Worm (Caenorhabditis elegans) whole organism, midembryonic: Measurements from ENCODE around the gene srz-95.

Experiments
- T22C8.4 ChIP-seq: fragments of 200-800 bp; sonication (Bioruptor generic); IDR thresholded peaks from 2 replicates; pipeline ENCODE4 v1.3.6; 2022; ENCODE audit warnings: missing genetic modification characterization, missing compliant biosample characterization
- cog-1 ChIP-seq: sonication (generic microtip); optimal IDR thresholded peaks from 2 replicates; lab custom pipeline; 2016; ENCODE audit warnings: missing genetic modification characterization, missing compliant biosample characterization
- flt-1 ChIP-seq: fragments of 200-800 bp; sonication (Bioruptor generic); IDR thresholded peaks from 2 replicates; pipeline ENCODE4 v1.3.6; 2022; ENCODE audit warnings: missing genetic modification characterization, missing compliant biosample characterization
- klf-2 ChIP-seq: fragments of 200-800 bp; sonication (Bioruptor generic); conservative IDR thresholded peaks from 2 replicates; pipeline ENCODE4 v1.3.6; 2022; ENCODE audit warnings: missing genetic modification reagents, missing genetic modification characterization, missing compliant biosample characterization
- med-1 ChIP-seq: sonication (generic microtip); optimal IDR thresholded peaks from 2 replicates; lab custom pipeline; 2017; ENCODE audit warnings: missing genetic modification characterization, mild to moderate bottlenecking, missing compliant biosample characterization, antibody characterized with exemption, missing genetic modification reagents; ENCODE audit not compliant: insufficient read depth
- ref-1 ChIP-seq: fragments of 200-800 bp; sonication (Bioruptor generic); conservative IDR thresholded peaks from 2 replicates; pipeline ENCODE4 v1.3.6; 2022; ENCODE audit warnings: missing genetic modification reagents, missing genetic modification characterization, missing compliant biosample characterization
- tab-1 ChIP-seq: fragments of 200-800 bp; sonication (Bioruptor generic); IDR thresholded peaks from 2 replicates; pipeline ENCODE4 v1.3.6; 2022; ENCODE audit warnings: missing genetic modification characterization, missing compliant biosample characterization
- ztf-23 ChIP-seq: fragments of 200-800 bp; sonication (Bioruptor generic); IDR thresholded peaks from 2 replicates; pipeline ENCODE4 v1.3.6; 2022; ENCODE audit warnings: missing genetic modification reagents, missing genetic modification characterization, missing compliant biosample characterization
- ztf-29 ChIP-seq: fragments of 200-800 bp; sonication (Bioruptor generic); IDR thresholded peaks from 2 replicates; pipeline ENCODE4 v1.3.6; 2022; ENCODE audit warnings: missing genetic modification reagents, missing genetic modification characterization, missing compliant biosample characterization

The srz-95 gene

DNA sequence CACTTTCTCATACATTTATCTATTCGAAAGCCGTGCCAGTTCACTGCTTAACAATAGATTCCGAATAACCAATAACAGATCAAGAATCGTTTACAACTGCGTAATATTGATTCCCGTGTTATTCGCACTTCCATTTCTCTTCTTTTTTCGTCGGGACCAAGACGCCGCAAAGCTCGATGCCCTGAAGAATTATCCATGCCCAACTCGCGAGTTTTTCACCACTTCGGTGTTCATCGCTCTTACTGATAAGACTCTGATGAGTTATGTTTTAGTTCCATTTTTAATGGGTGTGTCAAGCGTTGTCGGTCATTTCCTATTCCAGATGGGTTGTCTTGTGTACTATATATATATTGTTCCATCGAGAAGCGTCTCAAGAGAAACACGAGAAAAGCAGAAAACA lies 18.5 kb upstream of the srz-95 start:
- TF ChIP-seq tab-1 (GFP tag; lab: Robert Waterston, UW) (no peak), T22C8.4 (no peak)

DNA sequence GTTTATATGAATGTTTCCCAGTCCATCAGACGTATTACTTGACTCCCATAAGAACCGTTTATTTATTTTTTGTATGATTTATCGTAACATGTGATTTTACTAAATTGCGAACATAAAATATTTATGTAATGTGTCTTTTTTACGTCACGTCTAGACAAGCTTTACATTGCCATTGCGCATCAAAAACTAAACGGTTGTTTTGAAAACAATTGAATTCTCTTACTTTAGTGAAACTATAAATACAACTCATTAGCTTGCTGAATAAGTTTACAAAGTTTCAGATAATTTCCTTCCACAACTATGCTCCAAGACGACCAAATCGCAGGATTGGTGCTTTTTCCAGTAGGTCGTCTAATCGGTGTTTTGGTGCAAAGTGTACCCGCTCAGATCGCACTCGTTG lies 16.9 kb upstream of the srz-95 start, which contains the start of gene srx-54:
srx-54 (plus strand) TSS at position 301 of the 400 bp plus-strand sequence.
- no peak for TF ChIP-seq ztf-23 (GFP tag; lab: Robert Waterston, UW)

DNA sequence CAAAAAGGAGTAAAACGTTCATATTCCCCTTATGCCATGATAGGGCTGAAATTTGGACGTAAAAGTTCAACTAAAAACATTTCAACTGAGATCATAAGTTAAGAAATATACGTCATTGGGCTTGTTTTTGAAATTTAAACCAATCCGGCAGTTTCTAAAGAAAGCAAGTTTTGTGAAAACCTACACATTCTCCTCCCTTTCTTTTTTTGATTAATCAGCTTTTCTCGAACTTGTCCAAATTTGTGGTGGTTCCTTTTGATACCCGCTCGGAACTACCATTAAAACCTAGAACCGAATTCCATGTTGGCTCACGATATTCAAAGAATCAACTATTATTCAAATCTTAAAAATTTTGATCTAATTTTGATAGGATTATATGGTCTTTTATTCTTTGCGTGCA lies 11.5 kb upstream of the srz-95 start, which contains the start of gene srz-54:
srz-54 (plus strand) TSS at position 301 of the 400 bp plus-strand sequence.
- TF ChIP-seq T22C8.4: no peak
- no peak for TF ChIP-seq ref-1 (GFP tag; lab: Robert Waterston, UW)
- no peak for TF ChIP-seq klf-2 (GFP tag; lab: Robert Waterston, UW)
- TF ChIP-seq ztf-23 (GFP tag; lab: Robert Waterston, UW): no peak
- TF ChIP-seq ztf-29: no peak
- TF ChIP-seq med-1 (GFP tag; lab: Kevin White, UChicago): no peak
- no peak for TF ChIP-seq tab-1 (GFP tag; lab: Robert Waterston, UW)
- TF ChIP-seq flt-1 (GFP tag; lab: Robert Waterston, UW): no peak
- TF ChIP-seq cog-1: no peak

DNA sequence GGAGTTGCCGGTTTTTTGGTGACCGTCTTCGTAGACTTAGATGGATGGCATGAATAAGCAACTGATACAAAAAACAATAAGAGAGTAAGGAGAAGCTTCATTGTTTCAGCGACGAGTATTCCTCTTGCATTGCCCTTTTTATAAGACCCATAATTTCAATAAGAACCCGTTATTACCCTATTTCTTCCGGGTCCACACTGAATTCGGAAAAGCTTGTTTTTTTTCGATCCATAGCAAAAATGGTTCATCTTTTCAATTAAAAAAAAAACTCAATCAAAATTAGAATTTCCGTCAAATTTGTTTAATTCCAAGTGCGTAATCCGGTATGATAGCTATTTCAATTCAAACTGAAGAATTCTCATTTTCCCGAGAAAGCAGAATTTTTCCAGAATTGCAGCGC lies 4.8 kb upstream of the srz-95 start, which contains the start of gene Y102A5C.40:
Y102A5C.40 (minus strand) TSS at position 101 of the 400 bp plus-strand sequence.
- TF ChIP-seq ztf-23 (GFP tag; lab: Robert Waterston, UW) (no peak), ztf-29 (no peak), klf-2 (GFP tag; lab: Robert Waterston, UW) (no peak)

DNA sequence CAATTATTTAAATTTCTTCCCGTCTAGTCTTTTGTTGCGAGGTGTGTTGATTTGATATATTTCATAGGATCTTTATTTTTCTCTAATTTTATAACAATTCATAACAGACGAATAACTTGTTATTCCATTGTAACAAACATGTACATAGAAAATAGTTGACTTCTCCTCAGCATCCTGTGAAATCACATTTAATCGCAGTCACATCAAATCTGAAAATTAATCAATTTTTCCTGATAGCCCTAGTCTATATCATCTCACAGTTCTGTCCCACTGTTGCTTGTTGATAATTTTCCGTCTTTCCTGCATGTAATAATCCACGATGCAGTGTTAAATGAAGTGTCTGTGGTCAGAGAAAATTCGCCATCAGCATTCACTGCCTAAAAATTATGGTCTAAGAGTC lies 4.1 kb upstream of the srz-95 start:
- TF ChIP-seq klf-2 (GFP tag; lab: Robert Waterston, UW): no peak
- no peak for TF ChIP-seq ztf-29
- TF ChIP-seq ref-1 (GFP tag; lab: Robert Waterston, UW): no peak
- TF ChIP-seq med-1 (GFP tag; lab: Kevin White, UChicago): no peak
- no peak for TF ChIP-seq ztf-23 (GFP tag; lab: Robert Waterston, UW)
- TF ChIP-seq tab-1 (GFP tag; lab: Robert Waterston, UW): no peak
- TF ChIP-seq cog-1: no peak
- TF ChIP-seq T22C8.4: no peak
- TF ChIP-seq flt-1 (GFP tag; lab: Robert Waterston, UW): no peak

DNA sequence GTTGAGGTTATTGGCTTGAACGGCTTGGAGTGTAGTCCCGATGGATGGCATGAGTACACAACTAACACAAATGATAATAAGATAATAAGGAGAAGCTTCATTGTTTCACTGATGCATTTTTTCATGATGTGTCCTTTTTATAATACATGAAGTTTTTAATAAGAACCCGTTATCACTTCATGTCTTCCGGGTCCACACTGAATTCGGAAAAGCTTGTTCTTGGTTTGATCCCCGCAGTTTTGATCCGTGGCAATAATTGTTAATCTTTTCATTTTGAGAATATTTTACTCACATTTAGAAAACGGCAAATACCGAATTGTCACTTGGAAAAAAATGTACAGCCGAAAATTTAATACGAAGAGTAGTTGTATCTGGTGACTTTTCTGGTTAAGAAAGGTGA lies 3.2 kb upstream of the srz-95 start, which contains the start of gene Y102A5C.27:
Y102A5C.27 (minus strand) TSS at position 101 of the 400 bp plus-strand sequence.
- no peak for TF ChIP-seq T22C8.4
- no peak for TF ChIP-seq cog-1
- TF ChIP-seq ztf-23 (GFP tag; lab: Robert Waterston, UW): no peak
- TF ChIP-seq flt-1 (GFP tag; lab: Robert Waterston, UW): no peak
- TF ChIP-seq tab-1 (GFP tag; lab: Robert Waterston, UW): no peak
- no peak for TF ChIP-seq klf-2 (GFP tag; lab: Robert Waterston, UW)
- TF ChIP-seq ztf-29: no peak
- no peak for TF ChIP-seq ref-1 (GFP tag; lab: Robert Waterston, UW)
- no peak for TF ChIP-seq med-1 (GFP tag; lab: Kevin White, UChicago)

DNA sequence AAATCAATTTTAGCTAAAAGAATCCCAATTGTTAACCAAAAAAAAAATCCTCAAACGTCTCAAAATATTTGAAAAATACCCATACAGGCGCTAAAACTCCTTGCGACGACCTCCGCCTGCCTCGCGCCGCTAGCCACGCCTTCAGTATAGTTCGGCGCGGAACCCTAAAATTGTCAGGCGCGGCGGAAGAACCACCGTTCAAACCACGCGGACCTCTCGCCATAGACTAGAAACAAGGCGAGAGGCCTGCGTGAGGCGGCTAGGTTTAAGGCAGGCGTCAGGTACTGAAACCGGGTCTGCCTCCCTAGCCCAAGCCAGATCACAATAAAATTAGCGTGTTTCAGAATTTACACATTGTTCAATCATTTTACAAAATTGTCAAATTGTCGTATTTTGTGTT lies 549 bp downstream of the srz-95 start:
- TF ChIP-seq flt-1 (GFP tag; lab: Robert Waterston, UW) (no peak), ztf-29 (no peak), tab-1 (GFP tag; lab: Robert Waterston, UW) (no peak), ref-1 (GFP tag; lab: Robert Waterston, UW) (no peak), med-1 (GFP tag; lab: Kevin White, UChicago) (no peak), T22C8.4 (no peak), klf-2 (GFP tag; lab: Robert Waterston, UW) (no peak), ztf-23 (GFP tag; lab: Robert Waterston, UW) (no peak), cog-1 (no peak)

DNA sequence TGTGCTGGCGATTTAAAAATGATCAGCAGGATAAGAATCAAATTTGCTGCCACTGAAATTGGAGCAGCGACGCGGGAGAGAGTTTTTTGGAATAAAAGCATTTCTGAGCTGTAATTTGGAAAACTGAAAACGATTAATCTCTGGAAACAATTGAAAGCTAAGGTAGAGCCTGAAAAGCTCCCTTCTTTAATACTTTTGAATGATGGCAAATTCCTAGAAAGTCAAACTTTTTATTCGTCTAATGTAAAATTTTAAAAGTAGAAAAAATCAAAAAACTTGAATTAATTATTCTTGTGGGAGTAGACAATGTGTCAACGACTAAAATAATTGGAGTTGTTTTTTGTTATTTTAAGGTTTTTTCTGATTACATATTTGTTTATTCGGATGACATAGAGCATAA lies 8.4 kb downstream of the srz-95 start, which contains the start of gene str-217:
str-217 (minus strand) TSS at position 101 of the 400 bp plus-strand sequence.
- TF ChIP-seq ztf-29 (no peak), T22C8.4 (no peak), flt-1 (GFP tag; lab: Robert Waterston, UW) (no peak), ztf-23 (GFP tag; lab: Robert Waterston, UW) (no peak), tab-1 (GFP tag; lab: Robert Waterston, UW) (no peak), klf-2 (GFP tag; lab: Robert Waterston, UW) (no peak), ref-1 (GFP tag; lab: Robert Waterston, UW) (no peak), cog-1 (no peak), med-1 (GFP tag; lab: Kevin White, UChicago) (no peak)

DNA sequence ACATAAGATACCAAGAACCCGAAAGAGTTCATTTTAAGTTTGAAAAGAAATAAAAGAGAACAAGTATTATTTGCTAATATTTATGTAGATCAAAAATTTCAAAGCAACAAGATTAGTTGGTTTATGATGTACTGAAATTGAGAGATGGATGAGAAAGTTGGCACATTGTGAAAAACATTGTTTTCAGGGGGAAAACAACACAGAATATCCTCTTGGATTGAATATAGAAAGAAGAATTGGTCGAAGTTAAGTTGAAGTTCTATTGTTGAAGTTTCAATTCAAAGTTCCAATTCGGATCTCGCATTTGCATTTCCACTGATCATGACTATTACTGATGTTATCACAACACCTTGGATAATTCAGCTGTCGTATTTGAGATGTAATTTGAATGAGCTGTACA lies 8.8 kb downstream of the srz-95 start:
- no peak for TF ChIP-seq ztf-29
- no peak for TF ChIP-seq tab-1 (GFP tag; lab: Robert Waterston, UW)
- TF ChIP-seq cog-1: no peak
- TF ChIP-seq flt-1 (GFP tag; lab: Robert Waterston, UW): no peak
- TF ChIP-seq T22C8.4: no peak

DNA sequence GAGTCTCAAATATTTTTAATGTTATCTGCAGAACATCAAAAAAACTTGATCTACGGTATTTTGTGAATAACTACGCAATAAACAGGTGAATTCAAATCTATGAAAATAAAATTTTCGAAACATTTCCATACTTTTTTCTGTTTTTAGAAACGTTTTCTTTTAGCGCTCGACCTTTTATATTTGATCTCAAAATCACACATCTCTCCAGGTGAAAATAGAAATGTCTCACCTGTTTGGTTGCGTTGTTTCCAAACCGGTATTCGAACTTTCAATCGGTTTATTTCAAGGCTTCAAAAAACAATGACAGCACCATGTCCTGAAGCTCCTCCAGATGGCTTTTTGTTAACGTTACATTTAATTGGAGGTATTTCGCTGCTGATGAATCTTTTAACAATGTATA lies 9.3 kb downstream of the srz-95 start, which contains the start of gene sri-9:
sri-9 (plus strand) TSS at position 301 of the 400 bp plus-strand sequence.
- TF ChIP-seq cog-1 (no peak), tab-1 (GFP tag; lab: Robert Waterston, UW) (no peak), med-1 (GFP tag; lab: Kevin White, UChicago) (no peak), T22C8.4 (no peak), klf-2 (GFP tag; lab: Robert Waterston, UW) (no peak), ztf-29 (no peak), ref-1 (GFP tag; lab: Robert Waterston, UW) (no peak), ztf-23 (GFP tag; lab: Robert Waterston, UW) (no peak), flt-1 (GFP tag; lab: Robert Waterston, UW) (no peak)
